Worm (Caenorhabditis elegans) whole organism, L3 larva: ENCODE data around the gene srb-17.

Experiments used
- ZK546.5 ChIP-seq: sonication (generic microtip); optimal IDR thresholded peaks from 2 replicates; lab custom pipeline; 2017; ENCODE audit warnings: missing biosample characterization, missing genetic modification characterization
- egl-5 ChIP-seq: fragments of 150-350 bp; optimal IDR thresholded peaks from 2 replicates; lab custom pipeline; 2017; ENCODE audit warnings: missing biosample characterization, missing genetic modification reagents, missing genetic modification characterization, inconsistent platforms
- elt-3 ChIP-seq, 3 experiments: fragments of 150-350 bp in 1 of 3; sonication (generic microtip) in 2 of 3; optimal IDR thresholded peaks; 2 replicates in 2 of 3; 4 replicates in 1 of 3; lab custom pipeline; 2014 to 2017; ENCODE audit warnings: missing biosample characterization in 3 of 3, missing genetic modification characterization in 3 of 3
- hmg-11 ChIP-seq: sonication (generic microtip); optimal IDR thresholded peaks from 2 replicates; lab custom pipeline; 2016; ENCODE audit warnings: missing genetic modification characterization, missing compliant biosample characterization
- jun-1 ChIP-seq: fragments of 150-350 bp; optimal IDR thresholded peaks from 2 replicates; lab custom pipeline; 2014; ENCODE audit warnings: missing biosample characterization, missing genetic modification reagents, missing genetic modification characterization
- lin-15B ChIP-seq: fragments of 150-350 bp; optimal IDR thresholded peaks from 2 replicates; lab custom pipeline; 2014; ENCODE audit warnings: missing biosample characterization, missing genetic modification characterization
- mml-1 ChIP-seq: fragments of 150-350 bp; sonication (generic microtip); optimal IDR thresholded peaks from 3 replicates; lab custom pipeline; 2014; ENCODE audit warnings: missing biosample characterization, missing genetic modification characterization
- nhr-237 ChIP-seq: fragments of 150-350 bp; optimal IDR thresholded peaks from 2 replicates; lab custom pipeline; 2014; ENCODE audit warnings: missing biosample characterization, missing genetic modification characterization
- nhr-43 ChIP-seq: sonication (generic microtip); optimal IDR thresholded peaks from 2 replicates; lab custom pipeline; 2016; ENCODE audit warnings: mild to moderate bottlenecking, missing genetic modification characterization, missing compliant biosample characterization; ENCODE audit not compliant: poor library complexity, severe bottlenecking

The srb-17 gene

DNA sequence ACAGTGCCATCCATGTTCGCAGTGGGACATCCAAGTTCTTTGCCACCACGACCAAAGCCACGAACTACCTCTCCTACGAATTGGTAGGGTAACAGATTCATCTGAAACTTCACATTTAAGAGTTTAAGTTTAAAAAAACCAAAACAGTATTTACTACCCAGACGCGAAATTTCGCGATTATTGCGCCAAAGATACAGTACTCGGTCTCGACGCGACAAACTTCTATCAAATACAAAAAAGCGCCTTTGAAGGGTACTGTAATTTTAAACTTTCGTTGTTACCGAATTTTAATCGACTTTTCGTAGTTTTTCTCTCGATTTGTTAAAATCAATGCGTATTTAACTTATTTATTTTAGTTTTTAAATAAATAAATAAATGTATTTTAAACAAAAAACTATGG, 47.7 kb downstream of the srb-17 start, which contains the start of gene rfk-1:
Gene rfk-1, minus strand, starts transcription at position 101 of the 400 bp plus-strand sequence.
- no peak for TF ChIP-seq mml-1 (tag; lab: Kevin White, UChicago)
- no peak for TF ChIP-seq nhr-237 (tag; lab: Kevin White, UChicago)
- no peak for TF ChIP-seq ZK546.5
- no peak for TF ChIP-seq hmg-11
- TF ChIP-seq egl-5, result no peak
- TF ChIP-seq nhr-43, result no peak
- TF ChIP-seq jun-1 (tag; lab: Kevin White, UChicago), result no peak
- no peak for TF ChIP-seq elt-3 (tag; optimal IDR thresholded peaks at IDR 0.05; lab: Kevin White, UChicago)
- no peak for TF ChIP-seq lin-15B
